Worm (Caenorhabditis elegans) whole organism, young adult: Measurements from ENCODE around the gene emre-1.
A peak's percentile ranks its signal among the peaks of the same experiment; 100 is the strongest.

Source experiments
- B0261.1 ChIP-seq: sonication (generic microtip); optimal IDR thresholded peaks from 2 replicates; lab custom pipeline; 2016; ENCODE audit warnings: mild to moderate bottlenecking, missing genetic modification characterization, moderate library complexity, missing compliant biosample characterization
- C17E4.6 ChIP-seq: fragments of 200-800 bp; sonication (Bioruptor generic); IDR thresholded peaks from 2 replicates; pipeline ENCODE4 v1.3.6; 2022; ENCODE audit warnings: missing genetic modification reagents, missing genetic modification characterization, missing compliant biosample characterization
- F22D6.2 ChIP-seq: sonication (generic microtip); optimal IDR thresholded peaks from 2 replicates; lab custom pipeline; 2016; ENCODE audit warnings: mild to moderate bottlenecking, missing genetic modification characterization, missing compliant biosample characterization
- F33H1.4 ChIP-seq: fragments of 200-800 bp; sonication (Bioruptor generic); IDR thresholded peaks from 2 replicates; pipeline ENCODE4 v1.3.6; 2022; ENCODE audit warnings: missing genetic modification reagents, missing genetic modification characterization, missing compliant biosample characterization
- F49E8.2 ChIP-seq: sonication (generic microtip); optimal IDR thresholded peaks from 3 replicates; lab custom pipeline; 2017; ENCODE audit warnings: missing genetic modification characterization, mild to moderate bottlenecking, missing compliant biosample characterization, antibody characterized with exemption, moderate library complexity; ENCODE audit not compliant: insufficient read depth
- F55B11.4 ChIP-seq: sonication (generic microtip); optimal IDR thresholded peaks from 2 replicates; lab custom pipeline; 2016; ENCODE audit warnings: missing compliant biosample characterization, missing genetic modification characterization, borderline replicate concordance; ENCODE audit not compliant: insufficient read depth
- K12H6.12 ChIP-seq: fragments of 200-800 bp; sonication (Bioruptor generic); optimal IDR thresholded peaks from 2 replicates; lab custom pipeline; 2018; ENCODE audit warnings: mild to moderate bottlenecking, missing genetic modification characterization, missing compliant biosample characterization
- T26A5.8 ChIP-seq: sonication (generic microtip); optimal IDR thresholded peaks from 2 replicates; lab custom pipeline; 2016; ENCODE audit warnings: missing genetic modification characterization, missing compliant biosample characterization
- Y56A3A.18 ChIP-seq: fragments of 200-800 bp; sonication (Bioruptor generic); IDR thresholded peaks from 2 replicates; pipeline ENCODE4 v1.3.6; 2022; ENCODE audit warnings: missing genetic modification reagents, missing genetic modification characterization, missing compliant biosample characterization
- aptf-2 ChIP-seq: fragments of 200-800 bp; sonication (Bioruptor generic); conservative IDR thresholded peaks from 2 replicates; pipeline ENCODE4 v1.3.6; 2022; ENCODE audit warnings: missing genetic modification reagents, missing genetic modification characterization, missing compliant biosample characterization
- aptf-3 ChIP-seq: fragments of 200-800 bp; sonication (Bioruptor generic); IDR thresholded peaks from 2 replicates; pipeline ENCODE4 v1.3.6; 2022; ENCODE audit warnings: missing genetic modification characterization, missing compliant biosample characterization
- athp-1 ChIP-seq: sonication (generic microtip); optimal IDR thresholded peaks from 2 replicates; lab custom pipeline; 2017; ENCODE audit warnings: mild to moderate bottlenecking, missing genetic modification characterization, missing compliant biosample characterization
- attf-3 ChIP-seq: fragments of 200-800 bp; sonication (Bioruptor generic); conservative IDR thresholded peaks from 2 replicates; pipeline ENCODE4 v1.3.6; 2022; ENCODE audit warnings: missing genetic modification reagents, missing genetic modification characterization, missing compliant biosample characterization
- bed-1 ChIP-seq: fragments of 200-800 bp; sonication (Bioruptor generic); IDR thresholded peaks from 2 replicates; pipeline ENCODE4 v1.3.6; 2022; ENCODE audit warnings: missing genetic modification reagents, missing genetic modification characterization, missing compliant biosample characterization
- cebp-1 ChIP-seq, 2 experiments: fragments of 200-800 bp in 1 of 2; sonication (Bioruptor generic) in 1 of 2; sonication (generic microtip) in 1 of 2; IDR thresholded peaks in 1 of 2; optimal IDR thresholded peaks in 1 of 2; 2 replicates each; pipeline versions ENCODE4 v1.3.6 to Lab custom; 2017 to 2022; ENCODE audit warnings: missing compliant biosample characterization in 2 of 2, missing genetic modification characterization in 2 of 2, mild to moderate bottlenecking in 1 of 2, missing genetic modification reagents in 1 of 2, moderate library complexity in 1 of 2
- ceh-40 ChIP-seq: fragments of 200-800 bp; sonication (Bioruptor generic); IDR thresholded peaks from 2 replicates; pipeline ENCODE4 v1.3.6; 2022; ENCODE audit warnings: missing genetic modification characterization, missing compliant biosample characterization
- chd-7 ChIP-seq: sonication (generic microtip); optimal IDR thresholded peaks from 2 replicates; lab custom pipeline; 2016; ENCODE audit warnings: mild to moderate bottlenecking, missing genetic modification characterization, moderate library complexity, missing compliant biosample characterization
- die-1 ChIP-seq: sonication (generic microtip); optimal IDR thresholded peaks from 2 replicates; lab custom pipeline; 2016; ENCODE audit warnings: missing genotype, mild to moderate bottlenecking, missing genetic modification characterization, missing compliant biosample characterization
- dox-1 ChIP-seq: fragments of 200-800 bp; sonication (Bioruptor generic); IDR thresholded peaks from 2 replicates; pipeline ENCODE4 v1.3.6; 2022; ENCODE audit warnings: missing genetic modification reagents, missing genetic modification characterization, missing compliant biosample characterization
- him-1 ChIP-seq: sonication (generic microtip); optimal IDR thresholded peaks from 2 replicates; lab custom pipeline; 2016; ENCODE audit warnings: missing genotype, missing genetic modification reagents, missing genetic modification characterization, missing compliant biosample characterization
- hlh-26 ChIP-seq: fragments of 200-800 bp; sonication (Bioruptor generic); conservative IDR thresholded peaks from 2 replicates; pipeline ENCODE4 v1.3.6; 2022; ENCODE audit warnings: missing genetic modification reagents, missing genetic modification characterization, missing compliant biosample characterization
- let-526 ChIP-seq: fragments of 200-800 bp; sonication (Bioruptor generic); IDR thresholded peaks from 2 replicates; pipeline ENCODE4 v1.3.6; 2022; ENCODE audit warnings: missing genetic modification reagents, missing genetic modification characterization, missing compliant biosample characterization
- lin-35 ChIP-seq, 3 experiments: fragments of 150-350 bp in 2 of 3; sonication (generic microtip) in 1 of 3; optimal IDR thresholded peaks; 2 replicates each; lab custom pipeline; 2014 to 2018; ENCODE audit warnings: missing biosample characterization in 3 of 3, missing genetic modification characterization in 3 of 3, missing genetic modification reagents in 3 of 3
- lin-40 ChIP-seq: sonication (generic microtip); optimal IDR thresholded peaks from 2 replicates; lab custom pipeline; 2016; ENCODE audit warnings: missing genetic modification characterization, mild to moderate bottlenecking, missing compliant biosample characterization, missing genotype, missing genetic modification reagents
- lsy-27 ChIP-seq: sonication (generic microtip); optimal IDR thresholded peaks from 2 replicates; lab custom pipeline; 2017; ENCODE audit warnings: missing genetic modification characterization, mild to moderate bottlenecking, missing compliant biosample characterization, antibody characterized with exemption, missing genotype, borderline replicate concordance; ENCODE audit not compliant: insufficient read depth
- madf-10 ChIP-seq: sonication (generic microtip); optimal IDR thresholded peaks from 2 replicates; lab custom pipeline; 2016; ENCODE audit warnings: mild to moderate bottlenecking, missing genetic modification characterization, missing compliant biosample characterization
- mcd-1 ChIP-seq: fragments of 200-800 bp; sonication (Bioruptor generic); IDR thresholded peaks from 2 replicates; pipeline ENCODE4 v1.3.6; 2022; ENCODE audit warnings: missing genetic modification reagents, missing genetic modification characterization, missing compliant biosample characterization
- nfya-2 ChIP-seq: fragments of 200-800 bp; sonication (Bioruptor generic); IDR thresholded peaks from 2 replicates; pipeline ENCODE4 v1.3.6; 2022; ENCODE audit warnings: missing genetic modification reagents, missing genetic modification characterization, missing compliant biosample characterization
- pbrm-1 ChIP-seq: fragments of 200-800 bp; sonication (Bioruptor generic); IDR thresholded peaks from 2 replicates; pipeline ENCODE4 v1.3.6; 2022; ENCODE audit warnings: missing genetic modification reagents, missing genetic modification characterization, missing compliant biosample characterization
- pha-4 ChIP-seq: fragments of 150-350 bp; sonication (generic microtip); optimal IDR thresholded peaks from 2 replicates; lab custom pipeline; 2014; ENCODE audit warnings: missing biosample characterization, missing genetic modification reagents, missing genetic modification characterization
- sdz-38 ChIP-seq: sonication (generic microtip); optimal IDR thresholded peaks from 2 replicates; lab custom pipeline; 2016; ENCODE audit warnings: missing genotype, missing genetic modification characterization, missing compliant biosample characterization
- snpc-4 ChIP-seq, 5 experiments: fragments of 150-350 bp in 1 of 5; sonication (generic microtip) in 4 of 5; optimal IDR thresholded peaks; 2 replicates each; lab custom pipeline; 2014 to 2018; ENCODE audit warnings: missing genetic modification characterization in 5 of 5, missing biosample characterization in 3 of 5, antibody characterized with exemption in 2 of 5, mild to moderate bottlenecking in 2 of 5, missing compliant biosample characterization in 2 of 5, missing genotype in 2 of 5, moderate library complexity in 2 of 5, missing genetic modification reagents in 1 of 5
- tlf-1 ChIP-seq: fragments of 200-800 bp; sonication (Bioruptor generic); optimal IDR thresholded peaks from 2 replicates; lab custom pipeline; 2018; ENCODE audit warnings: mild to moderate bottlenecking, missing genetic modification characterization, missing compliant biosample characterization
- unc-130 ChIP-seq: sonication (generic microtip); optimal IDR thresholded peaks from 2 replicates; lab custom pipeline; 2016; ENCODE audit warnings: missing genetic modification reagents, missing genetic modification characterization, missing compliant biosample characterization
- zfh-2 ChIP-seq: fragments of 200-800 bp; sonication (Bioruptor generic); conservative IDR thresholded peaks from 2 replicates; pipeline ENCODE4 v1.3.6; 2022; ENCODE audit warnings: missing genetic modification reagents, missing genetic modification characterization, missing compliant biosample characterization
- ztf-18 ChIP-seq: sonication (generic microtip); optimal IDR thresholded peaks from 2 replicates; lab custom pipeline; 2016; ENCODE audit warnings: missing genotype, mild to moderate bottlenecking, missing genetic modification characterization, missing compliant biosample characterization

The emre-1 gene

ce11 chrX:14983274-14983673 is 3.8 kb downstream of the emre-1 start, which contains the start of gene rbg-1 (continued):
- TF ChIP-seq nfya-2 (GFP tag; lab: Robert Waterston, UW) = no peak
- no peak for TF ChIP-seq tlf-1
- TF ChIP-seq lin-40 = peak; percentile 59
- TF ChIP-seq athp-1 = no peak
- no peak for TF ChIP-seq C17E4.6 (GFP tag; lab: Robert Waterston, UW)
- no peak for TF ChIP-seq F49E8.2
- no peak for TF ChIP-seq madf-10
- no peak for TF ChIP-seq T26A5.8
- TF ChIP-seq aptf-2 = no peak
- no peak for TF ChIP-seq let-526 (GFP tag; lab: Robert Waterston, UW)
- TF ChIP-seq dox-1 = peak; percentile 68
- no peak for TF ChIP-seq ceh-40 (GFP tag; lab: Robert Waterston, UW)
- TF ChIP-seq sdz-38 (tag; lab: Kevin White, UChicago) = no peak
- peak; percentile 60 for TF ChIP-seq K12H6.12 (tag; lab: Kevin White, UChicago)
- TF ChIP-seq attf-3 (GFP tag; lab: Robert Waterston, UW) = no peak
- peak; percentile 25 for TF ChIP-seq pha-4

- TF ChIP-seq Y56A3A.18 (GFP tag; lab: Robert Waterston, UW) = no peak
- TF ChIP-seq snpc-4 (GFP tag; optimal IDR thresholded peaks at IDR 0.05; lab: Kevin White, UChicago) = peak; percentile 63
- TF ChIP-seq snpc-4 (tag; optimal IDR thresholded peaks at IDR 0.05; lab: Kevin White, UChicago) = peak in 2 of 4 experiments; percentile 87 to 90
- 0 out of 2 replicates have a peak, but pooled peaks have one; percentile 9 for TF ChIP-seq mcd-1 (GFP tag; lab: Robert Waterston, UW)
- 0 out of 2 replicates have a peak, but pooled peaks have one; percentile 25 for TF ChIP-seq zfh-2
- TF ChIP-seq, all 124 proteins: peak for 3
Measured at ce11 chrX:14988160-14988559, 8.7 kb downstream of the emre-1 start.

- TF ChIP-seq lsy-27 (tag; lab: Kevin White, UChicago) (no peak), lin-40 (no peak), sdz-38 (tag; lab: Kevin White, UChicago) (no peak), F55B11.4 (tag; lab: Kevin White, UChicago) (no peak), snpc-4 (GFP tag; optimal IDR thresholded peaks at IDR 0.05; lab: Kevin White, UChicago) (no peak), snpc-4 (tag; optimal IDR thresholded peaks at IDR 0.05; lab: Kevin White, UChicago) (no peak), pbrm-1 (GFP tag; lab: Robert Waterston, UW) (no peak), cebp-1 (GFP tag; IDR thresholded peaks at IDR 0.05; lab: Robert Waterston, UW) (no peak), cebp-1 (tag; optimal IDR thresholded peaks at IDR 0.05; lab: Kevin White, UChicago) (no peak), zfh-2 (no peak), die-1 (tag; lab: Kevin White, UChicago) (no peak), lin-35 (GFP tag; optimal IDR thresholded peaks at IDR 0.05; lab: Kevin White, UChicago) (no peak), F22D6.2 (no peak), B0261.1 (tag; lab: Kevin White, UChicago) (no peak), bed-1 (GFP tag; lab: Robert Waterston, UW) (no peak), hlh-26 (GFP tag; lab: Robert Waterston, UW) (no peak)
Measured at ce11 chrX:14991280-14991679, 11.8 kb downstream of the emre-1 start, which contains the start of gene iglr-1. Gene iglr-1, minus strand, starts transcription at chrX:14991380.

- TF ChIP-seq ztf-18 (tag; lab: Kevin White, UChicago) (no peak), aptf-3 (no peak), chd-7 (no peak), him-1 (tag; lab: Kevin White, UChicago) (no peak), unc-130 (GFP tag; lab: Kevin White, UChicago) (no peak), lin-35 (GFP tag; optimal IDR thresholded peaks at IDR 0.05; lab: Kevin White, UChicago) (no peak), ceh-40 (GFP tag; lab: Robert Waterston, UW) (no peak), F33H1.4 (GFP tag; lab: Robert Waterston, UW) (no peak)
- TF ChIP-seq, all 124 proteins: peak for 0
Measured at ce11 chrX:14993744-14994143, 14.3 kb downstream of the emre-1 start.
